Worm (Caenorhabditis elegans) whole organism, L1 larva: ENCODE data around the gene F35C11.3.

ENCODE experiments used
- Y116A8C.19 ChIP-seq: sonication (generic microtip); optimal IDR thresholded peaks from 2 replicates; lab custom pipeline; 2016; ENCODE audit warnings: missing compliant biosample characterization, missing genetic modification characterization, borderline replicate concordance
- aly-2 ChIP-seq: fragments of 150-350 bp; optimal IDR thresholded peaks from 2 replicates; lab custom pipeline; 2014; ENCODE audit warnings: missing biosample characterization, missing genetic modification characterization
- elt-3 ChIP-seq, 6 experiments: fragments of 150-350 bp in 1 of 6; sonication (generic microtip); optimal IDR thresholded peaks; 2 replicates each; lab custom pipeline; 2017 to 2018; ENCODE audit warnings: missing biosample characterization in 6 of 6, missing genetic modification characterization in 6 of 6, inconsistent platforms in 1 of 6
- fos-1 ChIP-seq: fragments of 150-350 bp; optimal IDR thresholded peaks from 2 replicates; lab custom pipeline; 2014; ENCODE audit warnings: missing biosample characterization, missing genetic modification characterization
- hlh-17 ChIP-seq: fragments of 200-800 bp; sonication (Bioruptor generic); optimal IDR thresholded peaks from 2 replicates; lab custom pipeline; 2018; ENCODE audit warnings: missing genetic modification characterization, mild to moderate bottlenecking, missing compliant biosample characterization, moderate library complexity, borderline replicate concordance
- lin-39 ChIP-seq: fragments of 150-350 bp; optimal IDR thresholded peaks from 2 replicates; lab custom pipeline; 2014; ENCODE audit warnings: missing biosample characterization, missing genetic modification reagents, missing genetic modification characterization
- mep-1 ChIP-seq: fragments of 150-350 bp; optimal IDR thresholded peaks from 2 replicates; lab custom pipeline; 2014; ENCODE audit warnings: missing biosample characterization, missing genetic modification characterization
- nhr-12 ChIP-seq: sonication (generic microtip); optimal IDR thresholded peaks from 2 replicates; lab custom pipeline; 2017; ENCODE audit warnings: missing biosample characterization, missing genetic modification characterization
- nhr-85 ChIP-seq: sonication (generic microtip); peaks from one replicate; lab custom pipeline; 2016; ENCODE audit warnings: missing genetic modification characterization, inconsistent platforms, missing compliant biosample characterization
- rnt-1 ChIP-seq: sonication (generic microtip); optimal IDR thresholded peaks from 2 replicates; lab custom pipeline; 2016; ENCODE audit warnings: mild to moderate bottlenecking, missing genetic modification characterization, moderate library complexity, missing compliant biosample characterization
- snpc-4 ChIP-seq: fragments of 150-350 bp; optimal IDR thresholded peaks from 2 replicates; lab custom pipeline; 2014; ENCODE audit warnings: missing biosample characterization, missing genetic modification characterization
- swsn-7 ChIP-seq: sonication (generic microtip); optimal IDR thresholded peaks from 2 replicates; lab custom pipeline; 2016; ENCODE audit warnings: missing genetic modification characterization, missing compliant biosample characterization
- xbp-1 ChIP-seq: sonication (generic microtip); optimal IDR thresholded peaks from 2 replicates; lab custom pipeline; 2016; ENCODE audit warnings: missing genetic modification characterization, missing compliant biosample characterization
- ztf-11 ChIP-seq, 2 experiments: sonication (generic microtip); optimal IDR thresholded peaks; 2 replicates each; lab custom pipeline; 2016 to 2017; ENCODE audit warnings: missing genetic modification characterization in 2 of 2, missing biosample characterization in 1 of 2, missing compliant biosample characterization in 1 of 2

DNA sequence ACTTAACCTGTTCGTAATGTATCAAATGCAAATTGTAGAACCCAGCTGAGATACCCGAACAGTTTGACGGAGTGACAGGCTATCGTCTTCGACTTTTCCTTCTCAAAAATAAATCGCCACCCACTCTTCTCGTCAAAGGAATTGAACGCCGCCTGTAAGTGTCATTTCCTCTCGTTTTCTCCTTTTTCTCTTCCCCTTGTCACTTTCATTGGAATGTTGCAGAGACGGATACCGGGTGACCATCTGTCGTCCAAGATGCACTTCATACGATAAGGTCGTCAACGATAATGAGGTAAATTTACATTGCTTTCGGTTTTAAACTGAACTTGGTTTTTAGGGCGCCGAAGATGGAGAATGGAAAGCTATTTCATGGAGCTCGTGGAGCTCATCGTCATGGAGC, 46.8 kb upstream of the F35C11.3 start:
- TF ChIP-seq aly-2 (tag; lab: Kevin White, UChicago) = no peak
- peak; percentile 30 for TF ChIP-seq nhr-85 (tag; lab: Kevin White, UChicago)
- TF ChIP-seq snpc-4 (tag; lab: Kevin White, UChicago) = no peak
- TF ChIP-seq swsn-7 (tag; lab: Kevin White, UChicago) = no peak
- TF ChIP-seq elt-3 (tag; optimal IDR thresholded peaks at IDR 0.05; lab: Kevin White, UChicago) = peak in 1 of 6 experiments; percentile 27
- TF ChIP-seq Y116A8C.19 (tag; lab: Kevin White, UChicago) = no peak
- no peak for TF ChIP-seq nhr-12 (tag; lab: Kevin White, UChicago)
- no peak for TF ChIP-seq hlh-17 (GFP tag; lab: Kevin White, UChicago)
- TF ChIP-seq lin-39 (tag; lab: Kevin White, UChicago) = no peak
- TF ChIP-seq ztf-11 (tag; optimal IDR thresholded peaks at IDR 0.05; lab: Kevin White, UChicago) = no peak
- no peak for TF ChIP-seq rnt-1 (tag; lab: Kevin White, UChicago)
- no peak for TF ChIP-seq xbp-1 (tag; lab: Kevin White, UChicago)
- no peak for TF ChIP-seq mep-1 (tag; lab: Kevin White, UChicago)
- no peak for TF ChIP-seq fos-1 (tag; lab: Kevin White, UChicago)
